Worm (Caenorhabditis elegans): ENCODE measurements around the gene unc-52.

ce11 chrII:14609297-14609937 lies 74.8 kb downstream of the unc-52 start:
- TF ChIP-seq ztf-29 (GFP tag; IDR thresholded peaks at IDR 0.05) (no peak), klf-2 (GFP tag; conservative IDR thresholded peaks at IDR 0.05) (no peak), ref-1 (GFP tag; conservative IDR thresholded peaks at IDR 0.05) (no peak), med-1 (GFP tag; optimal IDR thresholded peaks at IDR 0.05; ENCODE audit: insufficient read depth) (no peak)

Measured in whole organism, midembryonic.